Fruit fly (Drosophila melanogaster): Measurements from ENCODE around the gene CG43082.

CG43082 gene

DNA sequence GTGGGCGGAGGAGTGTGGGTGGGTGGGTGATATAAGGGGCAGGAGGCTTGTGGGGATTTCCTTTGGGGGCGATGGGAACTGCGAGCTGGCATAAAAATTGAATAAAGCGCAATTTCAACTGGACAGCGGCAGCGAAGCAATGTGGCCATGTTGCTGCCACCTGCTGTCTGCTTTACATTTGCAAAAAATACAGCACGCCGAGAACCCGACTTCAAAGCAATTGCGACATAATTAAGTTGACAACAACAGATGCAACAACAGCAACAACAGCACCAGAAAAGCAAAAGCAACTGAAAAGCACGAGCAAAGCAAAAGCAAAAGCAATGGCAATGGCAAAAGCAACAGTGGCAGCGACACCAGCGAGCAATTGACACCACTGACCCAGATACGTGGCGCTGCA is 46.5 kb downstream of the CG43082 start (continued):
- no peak for TF ChIP-seq Hand (GFP tag; optimal IDR thresholded peaks at IDR 0.05)
- no peak for TF ChIP-seq Hr78 (GFP tag; optimal IDR thresholded peaks at IDR 0.05)
- TF ChIP-seq dati (GFP tag; IDR thresholded peaks at IDR 0.05): no peak
- no peak for TF ChIP-seq CkIIα-i1 (GFP tag; IDR thresholded peaks at IDR 0.05)

DNA sequence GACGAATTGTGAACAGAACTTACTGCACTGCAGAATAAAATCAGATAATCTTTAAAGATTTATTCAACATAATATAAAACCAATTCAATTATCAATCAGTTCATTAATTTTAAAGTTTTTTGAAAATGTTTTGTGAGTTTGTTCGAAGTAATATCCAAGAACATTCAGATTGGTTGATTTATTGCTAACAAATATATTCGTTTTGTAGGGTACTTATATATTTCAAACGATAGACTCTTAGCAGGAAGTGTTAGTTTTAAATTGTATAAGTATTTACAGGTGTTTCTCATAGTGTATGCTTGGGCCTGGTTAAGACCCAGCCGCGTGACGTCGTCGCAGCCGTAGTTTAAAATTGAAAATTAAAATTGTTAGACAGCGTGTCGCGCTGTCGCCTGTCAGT is 46.9 kb downstream of the CG43082 start:
- TF ChIP-seq sr (GFP tag; IDR thresholded peaks at IDR 0.05) (no peak), H15 (GFP tag; IDR thresholded peaks at IDR 0.05) (no peak), CG2678 (tag; optimal IDR thresholded peaks at IDR 0.05) (peak; percentile 35), Drgx (GFP tag; IDR thresholded peaks at IDR 0.05) (peak; percentile 59; the same call in 1 of the 2 replicates), Blimp-1 (GFP tag; optimal IDR thresholded peaks at IDR 0.05) (peak; percentile 4), CG11504 (tag; optimal IDR thresholded peaks at IDR 0.05) (peak; percentile 42), CG13296 (GFP tag; optimal IDR thresholded peaks at IDR 0.05) (no peak), D19A (tag; optimal IDR thresholded peaks at IDR 0.05) (peak; percentile 10), phol (tag; optimal IDR thresholded peaks at IDR 0.05) (peak; percentile 14), CG1602 (GFP tag; optimal IDR thresholded peaks at IDR 0.05) (no peak), CG7556 (GFP tag; optimal IDR thresholded peaks at IDR 0.05) (peak; percentile 2), Gsc (GFP tag; IDR thresholded peaks at IDR 0.05) (no peak), CG2712 (tag; optimal IDR thresholded peaks at IDR 0.05) (peak; percentile 3), gem (tag; optimal IDR thresholded peaks at IDR 0.05) (peak; percentile 25), Sox102F (GFP tag; optimal IDR thresholded peaks at IDR 0.05) (peak; percentile 9), slbo (GFP tag; IDR thresholded peaks at IDR 0.05) (no peak)

DNA sequence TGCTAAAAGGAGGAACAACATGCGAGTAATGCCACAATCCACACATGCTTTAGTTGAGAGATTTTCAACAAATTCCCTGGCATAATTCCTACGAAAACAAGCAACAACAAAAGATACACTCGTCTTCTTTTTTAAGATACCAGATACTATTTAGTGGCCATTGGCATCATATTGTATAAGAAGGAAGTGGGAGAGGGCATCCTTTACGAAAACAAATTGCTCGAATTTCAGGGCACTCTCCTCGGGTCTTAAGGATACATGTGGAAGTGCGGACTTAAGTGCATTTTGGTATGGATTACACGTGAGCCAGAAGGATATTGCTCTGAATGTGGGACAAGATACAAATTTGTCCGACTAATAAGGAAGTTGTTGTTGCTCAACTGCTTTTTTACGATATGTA is 48.5 kb downstream of the CG43082 start:
- no peak for TF ChIP-seq danr (GFP tag; IDR thresholded peaks at IDR 0.05)
- TF ChIP-seq CG4360 (GFP tag; IDR thresholded peaks at IDR 0.05): peak; percentile 9; the same call in 1 of the 2 replicates
- no peak for TF ChIP-seq crp (GFP tag; optimal IDR thresholded peaks at IDR 0.05)
- TF ChIP-seq CG9876 (GFP tag; optimal IDR thresholded peaks at IDR 0.05): no peak
- peak; percentile 28 for TF ChIP-seq Ets65A (GFP tag)
- peak; percentile 90 for TF ChIP-seq twi (tag; optimal IDR thresholded peaks at IDR 0.05)
- peak; percentile 70; the same call in 2 of the 3 replicates for TF ChIP-seq CG2199 (GFP tag; IDR thresholded peaks at IDR 0.05)

DNA sequence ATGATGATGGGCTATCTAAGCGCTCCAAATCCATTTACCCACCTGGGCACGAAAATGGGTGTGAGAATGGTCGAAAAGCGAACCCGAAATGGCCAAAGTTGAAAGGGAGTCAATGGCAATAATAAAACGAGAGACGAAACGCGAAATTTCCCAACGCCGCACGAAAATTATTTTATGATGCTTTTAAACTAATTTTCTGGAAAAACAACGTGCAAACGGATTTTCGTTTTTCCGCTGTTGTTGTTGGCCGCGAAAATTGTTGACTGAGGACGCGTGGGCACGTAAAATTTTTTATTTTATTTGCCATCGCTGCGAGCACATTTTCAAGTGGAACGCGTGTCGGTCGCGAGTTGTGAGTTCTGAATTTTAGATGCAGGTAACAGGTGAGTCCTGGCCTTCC is 49.5 kb downstream of the CG43082 start:
- TF ChIP-seq cad (GFP tag; optimal IDR thresholded peaks at IDR 0.05): peak; percentile 88
- no peak for TF ChIP-seq CG12104 (GFP tag; optimal IDR thresholded peaks at IDR 0.05)
- peak; percentile 16 for TF ChIP-seq zen (tag; optimal IDR thresholded peaks at IDR 0.05)
- peak; percentile 65; the same call in 1 of the 2 replicates for TF ChIP-seq CG4360 (GFP tag; IDR thresholded peaks at IDR 0.05)
- peak in 1 of 2 experiments; percentile 79 for TF ChIP-seq tll (GFP tag; optimal IDR thresholded peaks at IDR 0.05)
